Worm (Caenorhabditis elegans): ENCODE data around the gene H03G16.6.

The H03G16.6 gene

ce11 chrX:15079406-15079805, 26.9 kb downstream of the H03G16.6 start:
- peak; percentile 28 for TF ChIP-seq lin-40 (tag; optimal IDR thresholded peaks at IDR 0.05)
- peak; percentile 59 for TF ChIP-seq ztf-26 (tag; optimal IDR thresholded peaks at IDR 0.05)
- no peak for TF ChIP-seq cebp-1 (GFP tag; IDR thresholded peaks at IDR 0.05)
- TF ChIP-seq cebp-1 (tag; optimal IDR thresholded peaks at IDR 0.05), result peak; percentile 9
- no peak for TF ChIP-seq nhr-27 (tag; optimal IDR thresholded peaks at IDR 0.05)

ce11 chrX:15081486-15081885, 29.0 kb downstream of the H03G16.6 start:
- TF ChIP-seq tlf-1 (GFP tag; optimal IDR thresholded peaks at IDR 0.05) (no peak), lin-26 (GFP tag; IDR thresholded peaks at IDR 0.05) (0 out of 2 replicates have a peak, but pooled peaks have one; percentile 22)

- TF ChIP-seq ztf-25 (GFP tag; IDR thresholded peaks at IDR 0.05) (no peak), attf-3 (GFP tag; conservative IDR thresholded peaks at IDR 0.05) (peak; percentile 90)
Measured at ce11 chrX:15083795-15084194, 31.3 kb downstream of the H03G16.6 start, which contains the start of gene H40L08.1. H40L08.1 (minus strand) TSS chrX:15084086.

- TF ChIP-seq zfh-2 (GFP tag; conservative IDR thresholded peaks at IDR 0.05) (no peak), efl-1 (GFP tag; optimal IDR thresholded peaks at IDR 0.05) (no peak), egl-44 (GFP tag; IDR thresholded peaks at IDR 0.05) (no peak), dpff-1 (tag; optimal IDR thresholded peaks at IDR 0.05) (no peak), egl-18 (GFP tag; IDR thresholded peaks at IDR 0.05) (no peak), lin-26 (GFP tag; IDR thresholded peaks at IDR 0.05) (no peak), him-1 (tag; optimal IDR thresholded peaks at IDR 0.05) (no peak), ztf-26 (tag; optimal IDR thresholded peaks at IDR 0.05) (no peak), nhr-80 (tag; optimal IDR thresholded peaks at IDR 0.05) (no peak), dpl-1 (GFP tag; optimal IDR thresholded peaks at IDR 0.05) (no peak), aptf-2 (GFP tag; conservative IDR thresholded peaks at IDR 0.05) (no peak), tbx-9 (tag; optimal IDR thresholded peaks at IDR 0.05; ENCODE audit: borderline replicate concordance) (no peak), ccch-3 (GFP tag; optimal IDR thresholded peaks at IDR 0.05) (no peak), tbp1 (GFP tag; optimal IDR thresholded peaks at IDR 0.05) (no peak), ztf-22 (GFP tag; optimal IDR thresholded peaks at IDR 0.05) (no peak), cebp-1 (GFP tag; IDR thresholded peaks at IDR 0.05) (no peak), cebp-1 (tag; optimal IDR thresholded peaks at IDR 0.05) (no peak), Y95B8A.8 (GFP tag; IDR thresholded peaks at IDR 0.05) (no peak), F37B4.10 (GFP tag; IDR thresholded peaks at IDR 0.05) (no peak), rpc-1 (optimal IDR thresholded peaks at IDR 0.05) (no peak), rpc-1 (tag; optimal IDR thresholded peaks at IDR 0.05) (no peak), tlf-1 (GFP tag; optimal IDR thresholded peaks at IDR 0.05) (no peak)
Measured at ce11 chrX:15084395-15084794, 31.9 kb downstream of the H03G16.6 start, which contains the start of gene F09B12.5. F09B12.5 (plus strand) TSS chrX:15084695.

- no peak for TF ChIP-seq dox-1 (GFP tag; IDR thresholded peaks at IDR 0.05)
- peak; percentile 52 for TF ChIP-seq nhr-80 (tag; optimal IDR thresholded peaks at IDR 0.05)
Measured at ce11 chrX:15087752-15088151, 35.3 kb downstream of the H03G16.6 start.

ce11 chrX:15089123-15089522, 36.6 kb downstream of the H03G16.6 start, which contains the start of gene flr-4:
flr-4 (plus strand) TSS chrX:15089397.
- TF ChIP-seq rcor-1 (GFP tag; IDR thresholded peaks at IDR 0.05) (no peak), snpc-3.4 (tag; optimal IDR thresholded peaks at IDR 0.05) (no peak), nhr-80 (tag; optimal IDR thresholded peaks at IDR 0.05) (peak; percentile 78), bed-1 (GFP tag; IDR thresholded peaks at IDR 0.05) (no peak), hsf-1 (GFP tag; IDR thresholded peaks at IDR 0.05) (no peak)

Data from whole organism, young adult.